Worm (Caenorhabditis elegans): Measurements from ENCODE around the gene F23H11.7.

DNA sequence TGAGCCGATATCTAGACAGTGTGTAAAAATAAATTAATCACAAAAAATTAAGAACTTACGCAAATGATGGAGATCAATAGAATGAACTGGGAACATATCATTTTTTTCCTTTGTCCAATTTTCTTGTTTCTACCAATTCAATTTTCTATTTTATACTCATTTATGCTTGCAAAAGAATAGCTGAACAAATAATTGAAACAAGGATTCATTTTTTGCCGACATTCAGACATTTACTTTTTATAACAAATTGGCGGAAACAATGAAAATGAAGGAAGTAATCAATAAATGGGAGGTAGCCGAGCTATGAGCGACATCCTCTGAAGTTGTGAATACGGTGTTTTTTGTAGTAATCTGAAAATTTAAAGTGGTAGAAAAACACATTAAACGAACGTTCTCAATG lies 2.3 kb downstream of the F23H11.7 start, which contains the start of gene idpp-13:
- TF ChIP-seq egl-27 (tag; optimal IDR thresholded peaks at IDR 0.05) (no peak), F13H6.1 (tag; optimal IDR thresholded peaks at IDR 0.05) (no peak), ztf-11 (tag; optimal IDR thresholded peaks at IDR 0.05) (no peak), mab-5 (tag; optimal IDR thresholded peaks at IDR 0.05) (no peak), mdl-1 (tag; optimal IDR thresholded peaks at IDR 0.05) (no peak), crh-2 (tag; optimal IDR thresholded peaks at IDR 0.05) (no peak), aly-2 (tag; optimal IDR thresholded peaks at IDR 0.05) (no peak), nhr-237 (tag; optimal IDR thresholded peaks at IDR 0.05) (no peak), lin-39 (tag; optimal IDR thresholded peaks at IDR 0.05) (no peak), unc-62 (GFP tag; optimal IDR thresholded peaks at IDR 0.05) (no peak), elt-3 (tag; optimal IDR thresholded peaks at IDR 0.05) (no peak)
